Worm (Caenorhabditis elegans) whole organism, L4 larva: ENCODE results near the gene mrck-1.
A peak's percentile ranks its signal among the peaks of the same experiment; 100 is the strongest.

ENCODE experiments used
- F10B5.3 ChIP-seq: sonication (generic microtip); optimal IDR thresholded peaks from 2 replicates; lab custom pipeline; 2016; ENCODE audit warnings: mild to moderate bottlenecking, missing genetic modification characterization, missing compliant biosample characterization
- F37D6.2 ChIP-seq: sonication (generic microtip); optimal IDR thresholded peaks from 2 replicates; lab custom pipeline; 2016; ENCODE audit warnings: mild to moderate bottlenecking, missing genetic modification characterization, missing compliant biosample characterization
- F44E2.7 ChIP-seq: fragments of 200-800 bp; sonication (Bioruptor generic); IDR thresholded peaks from 2 replicates; pipeline ENCODE4 v2.1.2; 2022; ENCODE audit warnings: missing genetic modification characterization, missing compliant biosample characterization
- R02D3.7 ChIP-seq: fragments of 150-350 bp; sonication (generic microtip); optimal IDR thresholded peaks from 3 replicates; lab custom pipeline; 2014; ENCODE audit warnings: missing biosample characterization, missing genetic modification characterization
- T20F7.1 ChIP-seq: fragments of 200-800 bp; sonication (Bioruptor generic); optimal IDR thresholded peaks from 2 replicates; lab custom pipeline; 2018; ENCODE audit warnings: mild to moderate bottlenecking, missing genetic modification characterization, missing compliant biosample characterization
- T26A8.4 ChIP-seq: fragments of 200-800 bp; sonication (Bioruptor generic); IDR thresholded peaks from 2 replicates; pipeline ENCODE4 v1.3.6; 2022; ENCODE audit warnings: missing genetic modification characterization, missing compliant biosample characterization
- Y48G9A.11 ChIP-seq: fragments of 200-800 bp; sonication (Bioruptor generic); IDR thresholded peaks from 2 replicates; pipeline ENCODE4 v1.3.6; 2022; ENCODE audit warnings: missing genetic modification reagents, missing genetic modification characterization, missing compliant biosample characterization
- ZK337.2 ChIP-seq: fragments of 200-800 bp; sonication (Bioruptor generic); IDR thresholded peaks from 2 replicates; pipeline ENCODE4 v1.3.6; 2022; ENCODE audit warnings: missing genetic modification reagents, missing genetic modification characterization, missing compliant biosample characterization
- aha-1 ChIP-seq: fragments of 150-350 bp; peaks from one replicate; lab custom pipeline; 2014; ENCODE audit warnings: missing biosample characterization, missing genetic modification characterization
- ceh-20 ChIP-seq: fragments of 200-800 bp; sonication (Bioruptor generic); IDR thresholded peaks from 2 replicates; pipeline ENCODE4 v1.3.6; 2022; ENCODE audit warnings: missing genetic modification reagents, missing genetic modification characterization, missing compliant biosample characterization
- ctbp-1 ChIP-seq: fragments of 200-800 bp; sonication (Bioruptor generic); IDR thresholded peaks from 2 replicates; pipeline ENCODE4 v1.3.6; 2022; ENCODE audit warnings: missing genetic modification reagents, missing genetic modification characterization, missing compliant biosample characterization
- daf-16 ChIP-seq, 3 experiments: sonication (generic microtip); optimal IDR thresholded peaks; 2 replicates each; lab custom pipeline; 2016 to 2017; ENCODE audit warnings: missing genetic modification characterization in 3 of 3, missing genetic modification reagents in 3 of 3, mild to moderate bottlenecking in 2 of 3, missing compliant biosample characterization in 2 of 3, missing biosample characterization in 1 of 3, moderate library complexity in 1 of 3
- dmd-6 ChIP-seq: fragments of 200-800 bp; sonication (Bioruptor generic); IDR thresholded peaks from 2 replicates; pipeline ENCODE4 v1.3.6; 2022; ENCODE audit warnings: missing genetic modification reagents, missing genetic modification characterization, missing compliant biosample characterization
- duxl-1 ChIP-seq: sonication (generic microtip); optimal IDR thresholded peaks from 2 replicates; lab custom pipeline; 2016; ENCODE audit warnings: mild to moderate bottlenecking, missing genetic modification characterization, moderate library complexity, missing compliant biosample characterization; ENCODE audit not compliant: poor library complexity
- dve-1 ChIP-seq: sonication (generic microtip); optimal IDR thresholded peaks from 2 replicates; lab custom pipeline; 2017; ENCODE audit warnings: antibody characterized with exemption, mild to moderate bottlenecking, missing genetic modification characterization, missing compliant biosample characterization; ENCODE audit not compliant: insufficient read depth
- fkh-10 ChIP-seq: fragments of 150-350 bp; optimal IDR thresholded peaks from 2 replicates; lab custom pipeline; 2014; ENCODE audit warnings: missing biosample characterization, missing genetic modification reagents, missing genetic modification characterization
- hlh-11 ChIP-seq: fragments of 200-800 bp; sonication (Bioruptor generic); optimal IDR thresholded peaks from 2 replicates; lab custom pipeline; 2018; ENCODE audit warnings: mild to moderate bottlenecking, missing genetic modification characterization, missing compliant biosample characterization
- hlh-30 ChIP-seq: sonication (generic microtip); optimal IDR thresholded peaks from 2 replicates; lab custom pipeline; 2017; ENCODE audit warnings: antibody characterized with exemption, mild to moderate bottlenecking, missing genetic modification characterization, missing compliant biosample characterization; ENCODE audit not compliant: insufficient read depth
- jun-1 ChIP-seq: fragments of 150-350 bp; optimal IDR thresholded peaks from 2 replicates; lab custom pipeline; 2014; ENCODE audit warnings: missing biosample characterization, missing genetic modification reagents, missing genetic modification characterization
- lin-29 ChIP-seq: fragments of 200-800 bp; sonication (Bioruptor generic); IDR thresholded peaks from 2 replicates; pipeline ENCODE4 v1.3.6; 2022; ENCODE audit warnings: missing genetic modification reagents, missing genetic modification characterization, missing compliant biosample characterization
- lsy-2 ChIP-seq, 2 experiments: fragments of 150-350 bp in 1 of 2; sonication (generic microtip) in 1 of 2; optimal IDR thresholded peaks; 2 replicates each; lab custom pipeline; 2014 to 2017; ENCODE audit warnings: missing biosample characterization in 2 of 2, missing genetic modification characterization in 2 of 2
- madf-5 ChIP-seq, 2 experiments: fragments of 200-800 bp; sonication (Bioruptor generic); IDR thresholded peaks; 2 replicates each; pipeline ENCODE4 v1.3.6; 2022; ENCODE audit warnings: missing compliant biosample characterization in 2 of 2, missing genetic modification characterization in 2 of 2
- madf-9 ChIP-seq: fragments of 200-800 bp; sonication (Bioruptor generic); conservative IDR thresholded peaks from 2 replicates; pipeline ENCODE4 v1.3.6; 2022; ENCODE audit warnings: missing genetic modification reagents, missing genetic modification characterization, missing compliant biosample characterization
- mdl-1 ChIP-seq, 2 experiments: fragments of 150-350 bp in 1 of 2; sonication (generic microtip) in 1 of 2; optimal IDR thresholded peaks; 2 replicates each; lab custom pipeline; 2014 to 2017; ENCODE audit warnings: missing biosample characterization in 2 of 2, missing genetic modification characterization in 2 of 2
- mdt-29 ChIP-seq: fragments of 200-800 bp; sonication (Bioruptor generic); IDR thresholded peaks from 2 replicates; pipeline ENCODE4 v1.3.6; 2022; ENCODE audit warnings: missing genetic modification reagents, missing genetic modification characterization, missing compliant biosample characterization
- mep-1 ChIP-seq: fragments of 150-350 bp; sonication (generic microtip); optimal IDR thresholded peaks from 3 replicates; lab custom pipeline; 2014; ENCODE audit warnings: missing biosample characterization, missing genetic modification characterization
- mes-2 ChIP-seq: sonication (generic microtip); optimal IDR thresholded peaks from 2 replicates; lab custom pipeline; 2016; ENCODE audit warnings: missing genotype, mild to moderate bottlenecking, missing genetic modification characterization, missing compliant biosample characterization; ENCODE audit not compliant: poor library complexity, severe bottlenecking
- nhr-237 ChIP-seq: sonication (generic microtip); optimal IDR thresholded peaks from 2 replicates; lab custom pipeline; 2017; ENCODE audit warnings: missing biosample characterization, missing genetic modification characterization
- nhr-28 ChIP-seq: fragments of 150-350 bp; optimal IDR thresholded peaks from 2 replicates; lab custom pipeline; 2014; ENCODE audit warnings: missing biosample characterization, missing genetic modification characterization
- nhr-41 ChIP-seq: fragments of 200-800 bp; sonication (Bioruptor generic); IDR thresholded peaks from 2 replicates; pipeline ENCODE4 v1.3.6; 2022; ENCODE audit warnings: missing genetic modification reagents, missing genetic modification characterization, missing compliant biosample characterization
- nhr-42 ChIP-seq: fragments of 200-800 bp; sonication (Bioruptor generic); IDR thresholded peaks from 2 replicates; pipeline ENCODE4 v1.3.6; 2022; ENCODE audit warnings: missing genetic modification characterization, missing compliant biosample characterization
- nhr-48 ChIP-seq: sonication (generic microtip); optimal IDR thresholded peaks from 2 replicates; lab custom pipeline; 2016; ENCODE audit warnings: mild to moderate bottlenecking, missing genetic modification characterization, missing compliant biosample characterization
- pha-4 ChIP-seq, 2 experiments: fragments of 150-350 bp in 1 of 2; fragments of 200-800 bp in 1 of 2; sonication (Bioruptor generic) in 1 of 2; IDR thresholded peaks in 1 of 2; optimal IDR thresholded peaks in 1 of 2; 2 replicates each; pipeline versions ENCODE4 v1.3.6 to Lab custom; 2014 to 2022; ENCODE audit warnings: missing genetic modification characterization in 2 of 2, missing genetic modification reagents in 2 of 2, missing biosample characterization in 1 of 2, missing compliant biosample characterization in 1 of 2
- saeg-2 ChIP-seq: fragments of 200-800 bp; sonication (Bioruptor generic); IDR thresholded peaks from 2 replicates; pipeline ENCODE4 v1.3.6; 2022; ENCODE audit warnings: missing genetic modification reagents, missing genetic modification characterization, missing compliant biosample characterization
- sdz-12 ChIP-seq: fragments of 200-800 bp; sonication (Bioruptor generic); optimal IDR thresholded peaks from 2 replicates; lab custom pipeline; 2018; ENCODE audit warnings: mild to moderate bottlenecking, missing genetic modification characterization, missing compliant biosample characterization
- set-16 ChIP-seq: fragments of 200-800 bp; sonication (Bioruptor generic); IDR thresholded peaks from 2 replicates; pipeline ENCODE4 v1.3.6; 2022; ENCODE audit warnings: missing genetic modification reagents, missing genetic modification characterization, missing compliant biosample characterization
- snpc-1.2 ChIP-seq: fragments of 200-800 bp; sonication (Bioruptor generic); IDR thresholded peaks from 2 replicates; pipeline ENCODE4 v1.3.6; 2022; ENCODE audit warnings: missing genetic modification reagents, missing genetic modification characterization, missing compliant biosample characterization
- spr-3 ChIP-seq: fragments of 200-800 bp; sonication (Bioruptor generic); optimal IDR thresholded peaks from 2 replicates; lab custom pipeline; 2018; ENCODE audit warnings: mild to moderate bottlenecking, missing genetic modification characterization, missing compliant biosample characterization
- vab-7 ChIP-seq: fragments of 200-800 bp; sonication (Bioruptor generic); IDR thresholded peaks from 2 replicates; pipeline ENCODE4 v1.3.6; 2022; ENCODE audit warnings: missing genetic modification reagents, missing genetic modification characterization, missing compliant biosample characterization
- zag-1 ChIP-seq: fragments of 150-350 bp; optimal IDR thresholded peaks from 2 replicates; lab custom pipeline; 2014; ENCODE audit warnings: missing biosample characterization, missing genetic modification characterization
- zfp-2 ChIP-seq: sonication (generic microtip); optimal IDR thresholded peaks from 2 replicates; lab custom pipeline; 2016; ENCODE audit warnings: mild to moderate bottlenecking, missing genetic modification characterization, missing compliant biosample characterization
- zfp-3 ChIP-seq: fragments of 200-800 bp; sonication (Bioruptor generic); conservative IDR thresholded peaks from 2 replicates; pipeline ENCODE4 v1.3.6; 2022; ENCODE audit warnings: missing genetic modification reagents, missing genetic modification characterization, missing compliant biosample characterization
- zip-2 ChIP-seq: fragments of 150-350 bp; optimal IDR thresholded peaks from 2 replicates; lab custom pipeline; 2014; ENCODE audit warnings: missing biosample characterization, missing genetic modification characterization

Gene mrck-1

DNA sequence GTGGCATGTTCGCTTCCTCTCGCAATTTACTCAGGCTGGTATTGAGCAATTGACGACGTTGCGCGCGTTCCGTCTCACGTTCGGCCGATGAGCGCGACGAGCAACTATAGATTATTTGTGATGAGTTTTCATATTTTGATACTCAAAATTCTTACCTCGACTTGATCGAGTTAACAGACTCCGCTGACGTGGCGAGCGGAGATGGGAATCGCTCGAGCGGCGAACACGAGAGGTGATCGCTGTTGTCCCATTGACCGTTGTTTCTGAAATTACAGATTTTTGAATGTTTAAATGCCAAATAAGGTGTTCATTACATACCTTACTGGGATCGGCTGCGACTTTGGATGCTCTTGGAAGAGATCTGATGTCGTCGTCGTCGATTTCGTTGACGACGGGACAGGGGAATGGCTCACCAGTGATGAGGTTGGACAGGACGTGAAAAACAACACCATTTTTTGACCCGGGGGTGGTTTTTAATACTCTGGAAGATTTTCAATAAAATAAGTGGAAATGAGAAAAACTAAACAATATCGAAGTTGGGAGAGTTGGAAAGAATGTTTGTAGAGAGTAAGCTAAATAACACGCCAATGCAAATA is 40.5 kb downstream of the mrck-1 start, which contains the start of gene W06H8.6 (continued):
- peak; percentile 55 for TF ChIP-seq sdz-12 (GFP tag; lab: Kevin White, UChicago)
- TF ChIP-seq Y48G9A.11 (GFP tag; lab: Robert Waterston, UW) = no peak
- TF ChIP-seq nhr-41 (GFP tag; lab: Robert Waterston, UW) = no peak
- TF ChIP-seq nhr-42 (GFP tag; lab: Robert Waterston, UW) = no peak
- no peak for TF ChIP-seq mep-1 (tag; lab: Kevin White, UChicago)
- TF ChIP-seq lin-29 (GFP tag; lab: Robert Waterston, UW) = no peak
- TF ChIP-seq daf-16 (GFP tag; optimal IDR thresholded peaks at IDR 0.05; lab: Kevin White, UChicago) = no peak
- peak; percentile 22 for TF ChIP-seq daf-16 (tag; optimal IDR thresholded peaks at IDR 0.05; lab: Kevin White, UChicago)
- no peak for TF ChIP-seq hlh-30 (tag; lab: Kevin White, UChicago)
- no peak for TF ChIP-seq madf-5 (GFP tag; IDR thresholded peaks at IDR 0.05; lab: Robert Waterston, UW)
- TF ChIP-seq nhr-48 = peak; percentile 14
- TF ChIP-seq mes-2 = peak; percentile 26
- TF ChIP-seq mdt-29 = peak; percentile 47; the same call in 1 of the 2 replicates
- peak; percentile 58 for TF ChIP-seq aha-1 (tag; lab: Kevin White, UChicago)
- no peak for TF ChIP-seq fkh-10 (GFP tag; lab: Kevin White, UChicago)
- TF ChIP-seq duxl-1 (tag; lab: Kevin White, UChicago) = peak; percentile 30
- peak; percentile 33 for TF ChIP-seq dmd-6
- TF ChIP-seq mdl-1 (tag; optimal IDR thresholded peaks at IDR 0.05; lab: Kevin White, UChicago) = no peak
- TF ChIP-seq spr-3 = peak; percentile 22
- no peak for TF ChIP-seq zip-2
- no peak for TF ChIP-seq T26A8.4 (GFP tag; lab: Robert Waterston, UW)
- TF ChIP-seq zfp-3 (GFP tag; lab: Robert Waterston, UW) = 0 out of 2 replicates have a peak, but pooled peaks have one; percentile 7
- no peak for TF ChIP-seq ceh-20 (GFP tag; lab: Robert Waterston, UW)
- TF ChIP-seq F10B5.3 = no peak
- no peak for TF ChIP-seq pha-4 (GFP tag; IDR thresholded peaks at IDR 0.05; lab: Robert Waterston, UW)
- no peak for TF ChIP-seq pha-4 (tag; optimal IDR thresholded peaks at IDR 0.05; lab: Kevin White, UChicago)
- TF ChIP-seq vab-7 (GFP tag; lab: Robert Waterston, UW) = 0 out of 2 replicates have a peak, but pooled peaks have one; percentile 27
- TF ChIP-seq zfp-2 (tag; lab: Kevin White, UChicago) = no peak
- no peak for TF ChIP-seq F44E2.7 (GFP tag; lab: Robert Waterston, UW)
- no peak for TF ChIP-seq F37D6.2 (tag; lab: Kevin White, UChicago)
- no peak for TF ChIP-seq hlh-11 (tag; lab: Kevin White, UChicago)

DNA sequence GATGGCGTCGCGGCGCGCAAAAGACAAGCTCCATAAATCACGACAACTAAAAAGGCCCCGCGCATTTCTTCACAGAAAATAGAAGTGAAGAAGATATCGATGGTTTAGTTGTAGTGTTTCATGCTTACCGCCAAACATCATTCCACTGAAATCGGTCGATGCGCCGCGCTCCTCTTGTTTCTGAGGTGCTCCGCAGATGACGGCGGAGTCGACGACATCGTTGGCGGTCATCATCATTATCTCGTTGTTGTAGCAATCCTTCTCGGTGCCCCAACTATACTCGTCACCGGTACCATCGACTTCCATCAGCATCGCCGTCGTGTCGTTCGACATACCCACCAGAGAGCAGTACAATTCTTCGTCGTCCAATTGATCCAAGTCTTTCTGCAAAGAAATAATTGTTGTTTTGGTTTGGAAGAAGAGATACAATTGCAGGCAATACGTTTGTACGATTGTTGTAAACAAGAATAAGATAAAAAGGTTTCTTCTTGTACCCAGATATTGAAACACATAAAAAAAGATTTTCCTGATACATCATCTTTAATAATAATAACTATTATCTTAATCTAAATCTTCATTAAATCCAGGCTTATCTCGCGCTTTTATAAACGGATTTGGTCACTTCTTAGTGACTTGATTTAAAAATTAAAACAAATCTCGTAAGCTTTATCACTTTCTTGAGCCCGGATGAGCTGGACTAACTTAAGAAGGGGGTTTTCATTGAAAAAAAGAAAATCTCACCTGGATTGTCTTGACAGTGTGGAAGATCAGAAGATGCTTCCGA is 41.1 kb downstream of the mrck-1 start:
- TF ChIP-seq nhr-28 (no peak), T20F7.1 (GFP tag; lab: Kevin White, UChicago) (peak; percentile 15), dve-1 (tag; lab: Kevin White, UChicago) (no peak), daf-16 (GFP tag; optimal IDR thresholded peaks at IDR 0.05; lab: Kevin White, UChicago) (peak in 1 of 2 experiments; percentile 8), daf-16 (tag; optimal IDR thresholded peaks at IDR 0.05; lab: Kevin White, UChicago) (peak; percentile 24), lsy-2 (tag; optimal IDR thresholded peaks at IDR 0.05; lab: Kevin White, UChicago) (peak in 1 of 2 experiments; percentile 51), ctbp-1 (GFP tag; lab: Robert Waterston, UW) (peak; percentile 28; the same call in 1 of the 2 replicates), madf-9 (GFP tag; lab: Robert Waterston, UW) (peak; percentile 55; the same call in 1 of the 2 replicates), snpc-1.2 (GFP tag; lab: Robert Waterston, UW) (peak; percentile 33; the same call in 1 of the 2 replicates), vab-7 (GFP tag; lab: Robert Waterston, UW) (no peak), zag-1 (tag; lab: Kevin White, UChicago) (no peak), zfp-3 (GFP tag; lab: Robert Waterston, UW) (peak; percentile 21; the same call in 1 of the 2 replicates), saeg-2 (no peak), jun-1 (tag; lab: Kevin White, UChicago) (no peak), set-16 (GFP tag; lab: Robert Waterston, UW) (peak; percentile 39; the same call in 1 of the 2 replicates), R02D3.7 (tag; lab: Kevin White, UChicago) (no peak), mep-1 (tag; lab: Kevin White, UChicago) (peak; percentile 5), hlh-30 (tag; lab: Kevin White, UChicago) (peak; percentile 17), duxl-1 (tag; lab: Kevin White, UChicago) (no peak), mdl-1 (tag; optimal IDR thresholded peaks at IDR 0.05; lab: Kevin White, UChicago) (no peak), ZK337.2 (GFP tag; lab: Robert Waterston, UW) (no peak), hlh-11 (tag; lab: Kevin White, UChicago) (peak; percentile 5), T26A8.4 (GFP tag; lab: Robert Waterston, UW) (peak; percentile 45), nhr-237 (no peak), zip-2 (no peak)
